Fruit fly (Drosophila melanogaster) whole organism: ENCODE results near the gene Galphaf.

ENCODE experiments used
- CG8478 ChIP-seq: fragments of >200 bp; optimal IDR thresholded peaks from 2 replicates; lab custom pipeline; 2018; ENCODE audit warnings: inconsistent platforms
- Dll ChIP-seq: fragments of >200 bp; optimal IDR thresholded peaks from 2 replicates; lab custom pipeline; 2017
- pan ChIP-seq: fragments of >200 bp; optimal IDR thresholded peaks from 2 replicates; lab custom pipeline; 2017
- psq ChIP-seq: fragments of >200 bp; optimal IDR thresholded peaks from 2 replicates; lab custom pipeline; 2017
- usp ChIP-seq: fragments of >200 bp; optimal IDR thresholded peaks from 2 replicates; lab custom pipeline; 2017; ENCODE audit warnings: missing biosample characterization, missing genetic modification characterization, mixed read lengths

DNA sequence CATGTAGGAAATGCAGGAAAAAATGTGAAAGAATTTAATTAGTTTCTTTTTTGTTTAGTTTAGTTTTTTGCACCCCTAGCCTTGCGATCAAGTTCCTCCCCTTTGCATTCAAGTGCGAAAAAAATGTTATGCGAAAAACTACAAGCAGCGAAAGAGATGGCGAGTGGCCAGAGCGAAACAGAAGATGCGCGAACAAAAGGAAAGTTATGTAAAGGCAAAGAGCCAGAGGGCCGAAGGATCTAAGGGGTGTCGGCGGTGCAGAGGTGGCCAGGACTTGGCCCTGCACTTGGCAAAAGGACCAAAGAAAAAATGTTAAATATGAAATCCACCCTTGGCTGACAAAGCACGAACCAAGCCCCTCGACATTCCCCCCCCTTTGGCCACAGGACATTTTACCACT is 33.6 kb downstream of the Galphaf start:
- no peak for TF ChIP-seq pan (lab: Kevin White, UChicago)
- no peak for TF ChIP-seq CG8478 (lab: Kevin White, UChicago)
- TF ChIP-seq Dll (lab: Kevin White, UChicago) = no peak
- TF ChIP-seq psq (lab: Kevin White, UChicago) = no peak
- no peak for TF ChIP-seq usp
